Fruit fly (Drosophila melanogaster) whole organism, embryonic: ENCODE results near the gene CG43446.

Source experiments
- CG10267 ChIP-seq: fragments of 200-800 bp; sonication (Bioruptor generic); optimal IDR thresholded peaks from 2 replicates; lab custom pipeline; 2018; ENCODE audit warnings: missing biosample characterization, mild to moderate bottlenecking, missing genetic modification characterization, moderate library complexity
- CG12155 ChIP-seq: fragments of 200-800 bp; sonication (Bioruptor generic); optimal IDR thresholded peaks from 3 replicates; lab custom pipeline; 2016; ENCODE audit warnings: missing biosample characterization, missing genetic modification characterization
- CG12236 ChIP-seq: fragments of 200-800 bp; sonication (Bioruptor generic); optimal IDR thresholded peaks from 2 replicates; lab custom pipeline; 2016; ENCODE audit warnings: missing biosample characterization, missing genetic modification characterization
- CG12391 ChIP-seq: fragments of 200-800 bp; sonication (Bioruptor generic); optimal IDR thresholded peaks from 3 replicates; lab custom pipeline; 2018; ENCODE audit warnings: missing biosample characterization, mild to moderate bottlenecking, missing genetic modification characterization, moderate library complexity
- CG13894 ChIP-seq: fragments of 200-800 bp; sonication (Bioruptor generic); optimal IDR thresholded peaks from 3 replicates; lab custom pipeline; 2018; ENCODE audit warnings: missing biosample characterization, mild to moderate bottlenecking, missing genetic modification characterization, moderate library complexity
- CG14014 ChIP-seq: fragments of 200-800 bp; sonication (Bioruptor generic); IDR thresholded peaks from 2 replicates; pipeline ENCODE4 v1.3.6; 2022; ENCODE audit warnings: missing biosample characterization, missing genetic modification characterization
- CG16815 ChIP-seq: fragments of 200-800 bp; sonication (Bioruptor generic); optimal IDR thresholded peaks from 3 replicates; lab custom pipeline; 2017; ENCODE audit warnings: missing biosample characterization, mild to moderate bottlenecking, missing genetic modification characterization
- CG17359 ChIP-seq: fragments of 200-800 bp; sonication (Bioruptor generic); optimal IDR thresholded peaks from 3 replicates; lab custom pipeline; 2018; ENCODE audit warnings: missing biosample characterization, mild to moderate bottlenecking, missing genetic modification characterization, moderate library complexity
- CG2875 ChIP-seq: fragments of 200-800 bp; sonication (Bioruptor generic); optimal IDR thresholded peaks from 2 replicates; lab custom pipeline; 2017; ENCODE audit warnings: missing biosample characterization, mild to moderate bottlenecking, missing genetic modification characterization, missing genetic modification reagents
- CG3065 ChIP-seq: fragments of 200-800 bp; sonication (Bioruptor generic); optimal IDR thresholded peaks from 2 replicates; lab custom pipeline; 2016; ENCODE audit warnings: missing biosample characterization, missing genetic modification characterization
- CG3163 ChIP-seq: fragments of 200-800 bp; sonication (Bioruptor generic); optimal IDR thresholded peaks from 3 replicates; lab custom pipeline; 2016; ENCODE audit warnings: missing biosample characterization, missing genetic modification characterization
- CG34376 ChIP-seq: fragments of 200-800 bp; sonication (Bioruptor generic); optimal IDR thresholded peaks from 2 replicates; lab custom pipeline; 2018; ENCODE audit warnings: missing biosample characterization, mild to moderate bottlenecking, missing genetic modification characterization
- CG3847 ChIP-seq: fragments of 200-800 bp; sonication (Bioruptor generic); IDR thresholded peaks from 2 replicates; pipeline ENCODE4 v1.3.6; 2022; ENCODE audit warnings: missing biosample characterization, missing genetic modification characterization
- CG8290 ChIP-seq, 3 experiments: fragments of 200-800 bp; sonication (Bioruptor generic); optimal IDR thresholded peaks; 2 replicates each; lab custom pipeline; 2016 to 2019; ENCODE audit warnings: missing biosample characterization in 3 of 3, missing genetic modification characterization in 3 of 3, mild to moderate bottlenecking in 2 of 3, moderate library complexity in 1 of 3
- CTCF ChIP-seq: fragments of 200-800 bp; sonication (Bioruptor generic); optimal IDR thresholded peaks from 2 replicates; lab custom pipeline; 2017; ENCODE audit warnings: missing biosample characterization, mild to moderate bottlenecking, missing genetic modification characterization, moderate library complexity
- Dbx ChIP-seq: fragments of 200-800 bp; sonication (Bioruptor generic); IDR thresholded peaks from 3 replicates; pipeline ENCODE4 v1.3.6; 2022; ENCODE audit warnings: missing biosample characterization, missing genetic modification characterization
- Dek ChIP-seq: fragments of 200-800 bp; sonication (Bioruptor generic); optimal IDR thresholded peaks from 3 replicates; lab custom pipeline; 2019; ENCODE audit warnings: missing biosample characterization, mild to moderate bottlenecking, missing genetic modification characterization, moderate library complexity
- Doc2 ChIP-seq: fragments of 200-800 bp; sonication (Bioruptor generic); IDR thresholded peaks from 2 replicates; pipeline ENCODE4 v1.3.6; 2022; ENCODE audit warnings: missing biosample characterization, missing genetic modification characterization
- Dref ChIP-seq: fragments of 200-800 bp; sonication (Bioruptor generic); IDR thresholded peaks from 2 replicates; pipeline ENCODE4 v1.3.6; 2022; ENCODE audit warnings: missing biosample characterization, missing genetic modification characterization
- Gsc ChIP-seq: fragments of 200-800 bp; sonication (Bioruptor generic); IDR thresholded peaks from 2 replicates; pipeline ENCODE4 v1.3.6; 2022; ENCODE audit warnings: missing biosample characterization, missing genetic modification characterization
- HLHmδ ChIP-seq: fragments of 200-800 bp; sonication (Bioruptor generic); optimal IDR thresholded peaks from 2 replicates; lab custom pipeline; 2018; ENCODE audit warnings: missing biosample characterization, mild to moderate bottlenecking, missing genetic modification characterization, moderate library complexity
- Hmr ChIP-seq: fragments of 200-800 bp; sonication (Bioruptor generic); optimal IDR thresholded peaks from 3 replicates; lab custom pipeline; 2017; ENCODE audit warnings: mild to moderate bottlenecking, missing biosample characterization, missing genetic modification reagents, missing genetic modification characterization
- Jarid2 ChIP-seq: fragments of 200-800 bp; sonication (Bioruptor generic); optimal IDR thresholded peaks from 3 replicates; lab custom pipeline; 2017; ENCODE audit warnings: mild to moderate bottlenecking, missing biosample characterization, missing genetic modification reagents, missing genetic modification characterization
- NC2β ChIP-seq: fragments of 200-800 bp; sonication (Bioruptor generic); optimal IDR thresholded peaks from 2 replicates; lab custom pipeline; 2016; ENCODE audit warnings: missing biosample characterization, missing genetic modification characterization
- Neu2 ChIP-seq: fragments of 200-800 bp; sonication (Bioruptor generic); optimal IDR thresholded peaks from 3 replicates; lab custom pipeline; 2016; ENCODE audit warnings: missing biosample characterization, missing genetic modification characterization, borderline replicate concordance
- Oli ChIP-seq: fragments of 200-800 bp; sonication (Bioruptor generic); optimal IDR thresholded peaks from 2 replicates; lab custom pipeline; 2018; ENCODE audit warnings: missing biosample characterization, mild to moderate bottlenecking, missing genetic modification characterization, moderate library complexity
- Pdp1 ChIP-seq, 2 experiments: fragments of 200-800 bp; sonication (Bioruptor generic); optimal IDR thresholded peaks; 3 replicates each; lab custom pipeline; 2016; ENCODE audit warnings: missing biosample characterization in 2 of 2, missing genetic modification characterization in 2 of 2, mild to moderate bottlenecking in 1 of 2, moderate library complexity in 1 of 2
- Rx ChIP-seq: fragments of 200-800 bp; sonication (Bioruptor generic); IDR thresholded peaks from 2 replicates; pipeline ENCODE4 v1.3.6; 2022; ENCODE audit warnings: missing biosample characterization, missing genetic modification characterization
- Sox102F ChIP-seq: fragments of 200-800 bp; sonication (Bioruptor generic); optimal IDR thresholded peaks from 2 replicates; lab custom pipeline; 2018; ENCODE audit warnings: missing biosample characterization, mild to moderate bottlenecking, missing genetic modification characterization, moderate library complexity
- Spps ChIP-seq: fragments of 200-800 bp; sonication (Bioruptor generic); optimal IDR thresholded peaks from 2 replicates; lab custom pipeline; 2018; ENCODE audit warnings: missing biosample characterization, mild to moderate bottlenecking, missing genetic modification characterization
- bcd ChIP-seq: fragments of 200-800 bp; sonication (Bioruptor generic); optimal IDR thresholded peaks from 2 replicates; lab custom pipeline; 2017; ENCODE audit warnings: missing biosample characterization, mild to moderate bottlenecking, missing genetic modification characterization
- bsh ChIP-seq, 2 experiments: fragments of 200-800 bp; sonication (Bioruptor generic); optimal IDR thresholded peaks; 2 replicates each; lab custom pipeline; 2017 to 2018; ENCODE audit warnings: mild to moderate bottlenecking in 2 of 2, missing biosample characterization in 2 of 2, missing genetic modification characterization in 2 of 2, moderate library complexity in 1 of 2
- cg ChIP-seq: fragments of 200-800 bp; sonication (Bioruptor generic); optimal IDR thresholded peaks from 3 replicates; lab custom pipeline; 2019; ENCODE audit warnings: missing biosample characterization, mild to moderate bottlenecking, missing genetic modification characterization, moderate library complexity
- chif ChIP-seq, 2 experiments: fragments of 200-800 bp; sonication (Bioruptor generic); optimal IDR thresholded peaks; 3 replicates each; lab custom pipeline; 2016; ENCODE audit warnings: missing biosample characterization in 2 of 2, missing genetic modification characterization in 2 of 2
- crol ChIP-seq: fragments of 200-800 bp; sonication (Bioruptor generic); IDR thresholded peaks from 2 replicates; pipeline ENCODE4 v1.3.6; 2022; ENCODE audit warnings: missing biosample characterization, missing genetic modification characterization
- danr ChIP-seq: fragments of 200-800 bp; sonication (Bioruptor generic); IDR thresholded peaks from 2 replicates; pipeline ENCODE4 v1.3.6; 2022; ENCODE audit warnings: missing biosample characterization, missing genetic modification characterization
- eve ChIP-seq, 2 experiments: fragments of >200 bp; optimal IDR thresholded peaks; 2 replicates each; lab custom pipeline; 2017; ENCODE audit warnings: missing biosample characterization in 2 of 2, missing genetic modification characterization in 2 of 2
- grn ChIP-seq: fragments of 200-800 bp; sonication (Bioruptor generic); optimal IDR thresholded peaks from 3 replicates; lab custom pipeline; 2017; ENCODE audit warnings: missing biosample characterization, missing genetic modification characterization
- h ChIP-seq: fragments of >200 bp; optimal IDR thresholded peaks from 2 replicates; lab custom pipeline; 2017
- klu ChIP-seq: fragments of 200-800 bp; sonication (Bioruptor generic); IDR thresholded peaks from 2 replicates; pipeline ENCODE4 v1.3.6; 2022; ENCODE audit warnings: missing biosample characterization, missing genetic modification characterization
- mld ChIP-seq: fragments of 200-800 bp; sonication (Bioruptor generic); IDR thresholded peaks from 3 replicates; pipeline ENCODE4 v1.3.6; 2022; ENCODE audit warnings: missing biosample characterization, missing genetic modification characterization; ENCODE audit not compliant: partially characterized antibody
- odd ChIP-seq: fragments of 200-800 bp; sonication (Bioruptor generic); optimal IDR thresholded peaks from 2 replicates; lab custom pipeline; 2017; ENCODE audit warnings: missing biosample characterization, mild to moderate bottlenecking, missing genetic modification characterization
- org-1 ChIP-seq: fragments of 200-800 bp; sonication (Bioruptor generic); optimal IDR thresholded peaks from 2 replicates; lab custom pipeline; 2017; ENCODE audit warnings: missing biosample characterization, missing genetic modification characterization
- pfk ChIP-seq: fragments of 200-800 bp; sonication (Bioruptor generic); optimal IDR thresholded peaks from 2 replicates; lab custom pipeline; 2018; ENCODE audit warnings: missing biosample characterization, mild to moderate bottlenecking, missing genetic modification characterization, moderate library complexity
- pros ChIP-seq: fragments of 200-800 bp; sonication (Bioruptor generic); optimal IDR thresholded peaks from 3 replicates; lab custom pipeline; 2019; ENCODE audit warnings: missing biosample characterization, mild to moderate bottlenecking, missing genetic modification characterization, moderate library complexity
- row ChIP-seq: fragments of 200-800 bp; sonication (Bioruptor generic); IDR thresholded peaks from 3 replicates; pipeline ENCODE4 v1.3.6; 2022; ENCODE audit warnings: missing biosample characterization, missing genetic modification characterization
- sens-2 ChIP-seq: fragments of 200-800 bp; sonication (Bioruptor generic); IDR thresholded peaks from 2 replicates; pipeline ENCODE4 v1.3.6; 2022; ENCODE audit warnings: missing biosample characterization, missing genetic modification characterization
- seq ChIP-seq: fragments of 200-800 bp; sonication (Bioruptor generic); IDR thresholded peaks from 2 replicates; pipeline ENCODE4 v1.3.6; 2022; ENCODE audit warnings: missing biosample characterization, missing genetic modification characterization
- stc ChIP-seq: fragments of 200-800 bp; sonication (Bioruptor generic); IDR thresholded peaks from 2 replicates; pipeline ENCODE4 v1.3.6; 2022; ENCODE audit warnings: missing biosample characterization, missing genetic modification characterization
- vfl ChIP-seq: fragments of 200-800 bp; sonication (Bioruptor generic); optimal IDR thresholded peaks from 2 replicates; lab custom pipeline; 2016; ENCODE audit warnings: missing biosample characterization, missing genetic modification characterization
- zen2 ChIP-seq: fragments of 200-800 bp; sonication (Bioruptor generic); IDR thresholded peaks from 3 replicates; pipeline ENCODE4 v1.3.6; 2022; ENCODE audit warnings: missing biosample characterization, missing genetic modification characterization; ENCODE audit not compliant: partially characterized antibody

The CG43446 gene

dm6 chr3R:20977846-20978295 is 9.9 kb downstream of the CG43446 start, which contains the start of gene Calx (continued):
- TF ChIP-seq CG8290 (GFP tag; optimal IDR thresholded peaks at IDR 0.05; lab: Kevin White, UChicago), result no peak
- peak in 1 of 2 experiments; percentile 39 for TF ChIP-seq CG8290 (tag; optimal IDR thresholded peaks at IDR 0.05; lab: Kevin White, UChicago)
- TF ChIP-seq Sox102F (GFP tag; lab: Kevin White, UChicago), result no peak
- TF ChIP-seq CG16815 (GFP tag; lab: Kevin White, UChicago), result no peak
- peak; percentile 91 for TF ChIP-seq pfk (GFP tag; lab: Kevin White, UChicago)
- no peak for TF ChIP-seq CG3847 (GFP tag; lab: Robert Waterston, UW)
- TF ChIP-seq Dref (GFP tag; lab: Robert Waterston, UW), result no peak
- no peak for TF ChIP-seq CG12236 (GFP tag; lab: Kevin White, UChicago)
- no peak for TF ChIP-seq Doc2
- peak; percentile 34; the same call in 1 of the 3 replicates for TF ChIP-seq row (GFP tag; lab: Robert Waterston, UW)
- TF ChIP-seq Gsc (GFP tag; lab: Robert Waterston, UW), result no peak
- TF ChIP-seq CG34376, result peak; percentile 3
- no peak for TF ChIP-seq CG10267
- no peak for TF ChIP-seq mld (GFP tag; lab: Robert Waterston, UW)
- no peak for TF ChIP-seq chif (GFP tag; optimal IDR thresholded peaks at IDR 0.05; lab: Kevin White, UChicago)
- peak; percentile 68 for TF ChIP-seq Jarid2 (GFP tag; lab: Kevin White, UChicago)
- TF ChIP-seq Hmr (GFP tag; lab: Kevin White, UChicago), result peak; percentile 22
- no peak for TF ChIP-seq Pdp1 (GFP tag; optimal IDR thresholded peaks at IDR 0.05; lab: Kevin White, UChicago)
- 0 out of 3 replicates have a peak, but pooled peaks have one; percentile 16 for TF ChIP-seq Dbx
- no peak for TF ChIP-seq CG17359 (tag; lab: Kevin White, UChicago)
- TF ChIP-seq Spps (tag; lab: Kevin White, UChicago), result no peak
- TF ChIP-seq CG14014 (GFP tag; lab: Robert Waterston, UW), result no peak
- TF ChIP-seq Dek, result no peak
- TF ChIP-seq CG2875 (GFP tag; lab: Kevin White, UChicago), result no peak
- TF ChIP-seq bcd (GFP tag; lab: Kevin White, UChicago), result no peak
- no peak for TF ChIP-seq h
- TF ChIP-seq eve (GFP tag; optimal IDR thresholded peaks at IDR 0.05; lab: Kevin White, UChicago), result no peak
- no peak for TF ChIP-seq bsh (GFP tag; optimal IDR thresholded peaks at IDR 0.05; lab: Kevin White, UChicago)
- no peak for TF ChIP-seq NC2β (GFP tag; lab: Kevin White, UChicago)
- TF ChIP-seq org-1 (GFP tag; lab: Kevin White, UChicago), result no peak
- no peak for TF ChIP-seq sens-2 (GFP tag; lab: Robert Waterston, UW)
- TF ChIP-seq HLHmδ (GFP tag; lab: Kevin White, UChicago), result no peak
- TF ChIP-seq klu (GFP tag; lab: Robert Waterston, UW), result no peak
- peak; percentile 56 for TF ChIP-seq CG13894 (tag; lab: Kevin White, UChicago)
- no peak for TF ChIP-seq Oli (tag; lab: Kevin White, UChicago)
- TF ChIP-seq pros (GFP tag; lab: Kevin White, UChicago), result peak; percentile 60
- peak; percentile 6 for TF ChIP-seq CG12155 (GFP tag; lab: Kevin White, UChicago)
- TF ChIP-seq stc, result no peak
- TF ChIP-seq Neu2 (GFP tag; lab: Kevin White, UChicago), result no peak
- peak; percentile 74 for TF ChIP-seq grn (GFP tag; lab: Kevin White, UChicago)
- no peak for TF ChIP-seq CG12391 (tag; lab: Kevin White, UChicago)
- TF ChIP-seq odd, result no peak
- TF ChIP-seq CG3163 (GFP tag; lab: Kevin White, UChicago), result no peak
- TF ChIP-seq vfl (GFP tag; lab: Kevin White, UChicago), result no peak
- no peak for TF ChIP-seq danr (GFP tag; lab: Robert Waterston, UW)
- TF ChIP-seq seq, result no peak
- peak; percentile 35; the same call in 1 of the 3 replicates for TF ChIP-seq zen2 (GFP tag; lab: Robert Waterston, UW)
- no peak for TF ChIP-seq CG3065
- TF ChIP-seq crol (GFP tag; lab: Robert Waterston, UW), result peak; percentile 88
- no peak for TF ChIP-seq CTCF (GFP tag; lab: Kevin White, UChicago)
- TF ChIP-seq cg, result no peak
- no peak for TF ChIP-seq Rx
